Worm (Caenorhabditis elegans) whole organism, young adult: ENCODE measurements around the gene F27D9.13.

ENCODE experiments used
- K11D2.4 ChIP-seq: fragments of 200-800 bp; sonication (Bioruptor generic); IDR thresholded peaks from 2 replicates; pipeline ENCODE4 v1.3.6; 2022; ENCODE audit warnings: missing genetic modification reagents, missing genetic modification characterization, missing compliant biosample characterization
- ama-1 ChIP-seq, 3 experiments: fragments of 150-350 bp in 1 of 3; sonication (generic microtip) in 2 of 3; optimal IDR thresholded peaks; 2 replicates each; lab custom pipeline; 2014 to 2018; ENCODE audit warnings: missing biosample characterization in 2 of 3, missing genetic modification characterization in 2 of 3, missing genetic modification reagents in 2 of 3
- egl-44 ChIP-seq: fragments of 200-800 bp; sonication (Bioruptor generic); IDR thresholded peaks from 2 replicates; pipeline ENCODE4 v1.3.6; 2022; ENCODE audit warnings: missing genetic modification reagents, missing genetic modification characterization, missing compliant biosample characterization
- hmg-20 ChIP-seq: fragments of 200-800 bp; sonication (Bioruptor generic); IDR thresholded peaks from 2 replicates; pipeline ENCODE4 v1.3.6; 2022; ENCODE audit warnings: missing genetic modification reagents, missing genetic modification characterization, missing compliant biosample characterization
- mxl-1 ChIP-seq: sonication (generic microtip); optimal IDR thresholded peaks from 2 replicates; lab custom pipeline; 2016; ENCODE audit warnings: missing genetic modification characterization, missing compliant biosample characterization
- nhr-80 ChIP-seq: sonication (generic microtip); optimal IDR thresholded peaks from 2 replicates; lab custom pipeline; 2016; ENCODE audit warnings: missing genetic modification characterization, missing compliant biosample characterization
- rec-8 ChIP-seq, 2 experiments: sonication (generic microtip); optimal IDR thresholded peaks; 2 replicates each; lab custom pipeline; 2016; ENCODE audit warnings: mild to moderate bottlenecking in 2 of 2, missing genetic modification characterization in 2 of 2, missing genetic modification reagents in 2 of 2, missing genotype in 2 of 2, missing biosample characterization in 1 of 2, missing compliant biosample characterization in 1 of 2, moderate library complexity in 1 of 2
- rpc-1 ChIP-seq, 2 experiments: fragments of 150-350 bp in 1 of 2; sonication (generic microtip) in 1 of 2; optimal IDR thresholded peaks; 2 replicates each; lab custom pipeline; 2014 to 2018; ENCODE audit warnings: missing biosample characterization in 1 of 2, missing genetic modification characterization in 1 of 2, missing genetic modification reagents in 1 of 2, missing genotype in 1 of 2
- tbx-9 ChIP-seq: sonication (generic microtip); optimal IDR thresholded peaks from 2 replicates; lab custom pipeline; 2016; ENCODE audit warnings: borderline replicate concordance, missing genetic modification characterization, inconsistent platforms, missing compliant biosample characterization

DNA sequence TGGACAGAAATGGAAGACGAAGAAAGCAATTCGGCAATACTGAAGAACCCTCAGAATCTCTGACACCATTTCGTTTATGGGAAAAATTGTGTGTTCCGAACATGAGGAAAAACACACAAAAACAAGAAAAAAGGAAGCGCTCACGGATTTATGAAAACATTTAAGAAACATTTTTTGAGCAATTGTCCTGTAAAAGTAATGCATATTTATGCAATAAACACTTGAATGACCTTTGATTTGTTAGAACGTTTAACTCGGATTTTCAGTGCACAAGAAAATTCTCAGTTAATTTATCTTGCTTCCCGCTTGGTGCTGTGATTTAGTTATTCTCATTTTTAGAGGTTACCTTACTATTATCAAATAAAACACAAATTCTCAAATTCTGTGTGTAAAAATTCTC, 36.6 kb upstream of the F27D9.13 start:
- TF ChIP-seq mxl-1 (tag; lab: Kevin White, UChicago) (no peak), hmg-20 (GFP tag; lab: Robert Waterston, UW) (no peak), tbx-9 (tag; lab: Kevin White, UChicago) (no peak), ama-1 (optimal IDR thresholded peaks at IDR 0.05; lab: Kevin White, UChicago) (no peak), ama-1 (GFP tag; optimal IDR thresholded peaks at IDR 0.05; lab: Kevin White, UChicago) (no peak), egl-44 (GFP tag; lab: Robert Waterston, UW) (no peak), rec-8 (tag; optimal IDR thresholded peaks at IDR 0.05; lab: Kevin White, UChicago) (no peak), K11D2.4 (GFP tag; lab: Robert Waterston, UW) (no peak), nhr-80 (no peak), rpc-1 (optimal IDR thresholded peaks at IDR 0.05; lab: Kevin White, UChicago) (no peak), rpc-1 (tag; optimal IDR thresholded peaks at IDR 0.05; lab: Kevin White, UChicago) (no peak)
